Worm (Caenorhabditis elegans): Measurements from ENCODE around the gene ZK353.4.
A peak's percentile ranks its signal among the peaks of the same experiment; 100 is the strongest.

ZK353.4 gene

DNA sequence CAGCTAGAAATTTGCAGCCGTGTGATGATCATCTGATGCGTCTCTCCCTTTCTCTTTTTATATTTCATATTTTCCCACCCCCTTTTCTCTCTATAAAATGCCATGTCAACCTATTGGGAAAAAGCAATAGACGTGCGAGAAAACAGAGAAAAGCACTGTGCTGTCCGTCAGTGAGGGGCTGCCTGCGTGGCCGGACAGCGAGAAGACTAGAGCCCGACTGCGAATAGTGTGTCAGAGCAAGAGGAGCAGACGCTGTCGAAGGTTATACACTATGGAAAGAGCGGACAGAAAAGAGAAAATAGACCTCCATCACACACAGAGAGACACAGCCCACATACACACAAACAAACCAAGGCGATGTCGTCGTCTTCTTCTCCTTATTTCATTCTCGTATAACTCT is 35.6 kb upstream of the ZK353.4 start (continued):
- peak; percentile 72 for TF ChIP-seq nhr-47 (tag; optimal IDR thresholded peaks at IDR 0.05)
- TF ChIP-seq elt-2 (tag; optimal IDR thresholded peaks at IDR 0.05): peak; percentile 43
- TF ChIP-seq aly-2 (tag; optimal IDR thresholded peaks at IDR 0.05): no peak
- TF ChIP-seq xbp-1 (tag; optimal IDR thresholded peaks at IDR 0.05): peak; percentile 62
- TF ChIP-seq nhr-84 (tag; optimal IDR thresholded peaks at IDR 0.05): no peak
- no peak for TF ChIP-seq irx-1 (tag; optimal IDR thresholded peaks at IDR 0.05)
- TF ChIP-seq ces-1 (GFP tag; optimal IDR thresholded peaks at IDR 0.05): no peak
- TF ChIP-seq snu-23 (GFP tag; optimal IDR thresholded peaks at IDR 0.05): peak; percentile 89
- peak; percentile 41 for TF ChIP-seq nhr-90 (tag; optimal IDR thresholded peaks at IDR 0.05; ENCODE audit: poor library complexity)
- TF ChIP-seq fkh-10 (GFP tag; optimal IDR thresholded peaks at IDR 0.05): no peak

ce11 chrIII:8417968-8418267 is 28.5 kb upstream of the ZK353.4 start, which contains the start of gene sor-1:
sor-1 (plus strand) TSS chrIII:8418168.
- TF ChIP-seq fos-1 (tag; optimal IDR thresholded peaks at IDR 0.05) (no peak), hlh-4 (tag; optimal IDR thresholded peaks at IDR 0.05) (no peak), ceh-82 (tag; optimal IDR thresholded peaks at IDR 0.05) (no peak), ztf-11 (tag; optimal IDR thresholded peaks at IDR 0.05) (no peak), nhr-90 (tag; optimal IDR thresholded peaks at IDR 0.05; ENCODE audit: poor library complexity) (no peak), grh-1 (GFP tag; IDR thresholded peaks at IDR 0.05) (no peak), tbx-2 (tag; optimal IDR thresholded peaks at IDR 0.05) (no peak), unc-98 (GFP tag; IDR thresholded peaks at IDR 0.05) (no peak), isw-1 (GFP tag; IDR thresholded peaks at IDR 0.05) (no peak), C04F5.9 (tag; optimal IDR thresholded peaks at IDR 0.05) (no peak), lin-13 (GFP tag; optimal IDR thresholded peaks at IDR 0.05) (no peak), rnt-1 (tag; optimal IDR thresholded peaks at IDR 0.05) (no peak), lir-3 (tag; optimal IDR thresholded peaks at IDR 0.05; ENCODE audit: poor library complexity) (no peak)

ce11 chrIII:8417192-8417967 is 27.9 kb upstream of the ZK353.4 start:
- TF ChIP-seq rnt-1 (tag; optimal IDR thresholded peaks at IDR 0.05) (peak; percentile 84), sptf-1 (tag; optimal IDR thresholded peaks at IDR 0.05) (no peak), pag-3 (tag; optimal IDR thresholded peaks at IDR 0.05; ENCODE audit: borderline replicate concordance, insufficient read depth) (no peak), fkh-8 (tag; optimal IDR thresholded peaks at IDR 0.05) (peak; percentile 92), vab-15 (tag; optimal IDR thresholded peaks at IDR 0.05) (peak; percentile 51), elt-3 (tag; optimal IDR thresholded peaks at IDR 0.05) (peak in 3 of 6 experiments; percentile 54 to 75 (median 62)), fos-1 (tag; optimal IDR thresholded peaks at IDR 0.05) (peak; percentile 89), sox-4 (tag; optimal IDR thresholded peaks at IDR 0.05) (peak; percentile 37), ets-5 (GFP tag; IDR thresholded peaks at IDR 0.05) (no peak), nhr-47 (tag; optimal IDR thresholded peaks at IDR 0.05) (peak; percentile 95), zip-4 (GFP tag; optimal IDR thresholded peaks at IDR 0.05) (peak; percentile 81), ama-1 (optimal IDR thresholded peaks at IDR 0.05) (no peak), ceh-63 (GFP tag; optimal IDR thresholded peaks at IDR 0.05) (peak; percentile 49), irx-1 (tag; optimal IDR thresholded peaks at IDR 0.05) (peak; percentile 93), C34B4.2 (tag; optimal IDR thresholded peaks at IDR 0.05) (peak; percentile 8), tbx-2 (tag; optimal IDR thresholded peaks at IDR 0.05) (peak; percentile 97), hlh-17 (GFP tag; optimal IDR thresholded peaks at IDR 0.05; ENCODE audit: borderline replicate concordance) (no peak), nhr-90 (tag; optimal IDR thresholded peaks at IDR 0.05; ENCODE audit: poor library complexity) (peak; percentile 87), ces-1 (GFP tag; optimal IDR thresholded peaks at IDR 0.05) (no peak), nhr-71 (tag; optimal IDR thresholded peaks at IDR 0.05) (peak; percentile 98), snu-23 (GFP tag; optimal IDR thresholded peaks at IDR 0.05) (peak; percentile 97), lin-13 (GFP tag; optimal IDR thresholded peaks at IDR 0.05) (peak; percentile 92), isw-1 (GFP tag; IDR thresholded peaks at IDR 0.05) (peak; percentile 86), aly-2 (tag; optimal IDR thresholded peaks at IDR 0.05) (no peak), unc-86 (tag; optimal IDR thresholded peaks at IDR 0.05) (peak; percentile 96), nhr-76 (tag; optimal IDR thresholded peaks at IDR 0.05) (peak; percentile 28), aha-1 (tag; optimal IDR thresholded peaks at IDR 0.05) (peak; percentile 75), nhr-20 (tag; optimal IDR thresholded peaks at IDR 0.05) (peak; percentile 95), egl-13 (tag; optimal IDR thresholded peaks at IDR 0.05) (peak; percentile 92), nhr-12 (tag; optimal IDR thresholded peaks at IDR 0.05) (no peak), ceh-88 (GFP tag; IDR thresholded peaks at IDR 0.05) (peak; percentile 65), pqm-1 (tag; optimal IDR thresholded peaks at IDR 0.05) (no peak), elt-2 (tag; optimal IDR thresholded peaks at IDR 0.05) (peak; percentile 81), mdl-1 (tag; optimal IDR thresholded peaks at IDR 0.05) (peak; percentile 41 to 89), fkh-4 (tag; optimal IDR thresholded peaks at IDR 0.05; ENCODE audit: borderline replicate concordance) (peak; percentile 79), nhr-77 (tag; optimal IDR thresholded peaks at IDR 0.05) (peak; percentile 89)
